Fruit fly (Drosophila melanogaster) whole organism, wandering third instar larva: ENCODE results near the gene CG1532.

ENCODE experiments used
- Abd-B ChIP-seq: fragments of >200 bp; optimal IDR thresholded peaks from 2 replicates; lab custom pipeline; 2017; ENCODE audit warnings: missing biosample characterization, missing genetic modification characterization
- CG32264 ChIP-seq: fragments of 200-800 bp; sonication (Bioruptor generic); optimal IDR thresholded peaks from 2 replicates; lab custom pipeline; 2016; ENCODE audit warnings: missing biosample characterization, missing genetic modification characterization
- CG9705 ChIP-seq: fragments of 200-800 bp; sonication (Bioruptor generic); optimal IDR thresholded peaks from 2 replicates; lab custom pipeline; 2018; ENCODE audit warnings: missing biosample characterization, mild to moderate bottlenecking, missing genetic modification characterization
- CrebA ChIP-seq: fragments of 200-800 bp; sonication (Bioruptor generic); optimal IDR thresholded peaks from 2 replicates; lab custom pipeline; 2016; ENCODE audit warnings: missing biosample characterization, mild to moderate bottlenecking, missing genetic modification characterization, borderline replicate concordance
- Dfd ChIP-seq: fragments of >200 bp; optimal IDR thresholded peaks from 2 replicates; lab custom pipeline; 2017; ENCODE audit warnings: missing biosample characterization, missing genetic modification characterization
- Dif ChIP-seq: fragments of 200-275, 200-300 bp; sonication (Bioruptor generic); optimal IDR thresholded peaks from 2 replicates; lab custom pipeline; 2018; ENCODE audit warnings: missing biosample characterization, missing genetic modification characterization; ENCODE audit not compliant: partially characterized antibody
- GATAd ChIP-seq: sonication (Bioruptor generic); optimal IDR thresholded peaks from 2 replicates; lab custom pipeline; 2016; ENCODE audit warnings: missing biosample characterization, missing genetic modification characterization
- HLH106 ChIP-seq: fragments of 200-800 bp; optimal IDR thresholded peaks from 3 replicates; lab custom pipeline; 2019; ENCODE audit warnings: missing biosample characterization, mild to moderate bottlenecking, missing genetic modification characterization, moderate library complexity
- Hnf4 ChIP-seq: fragments of 200-800 bp; sonication (Bioruptor generic); optimal IDR thresholded peaks from 2 replicates; lab custom pipeline; 2016; ENCODE audit warnings: missing biosample characterization, mild to moderate bottlenecking, missing genetic modification characterization
- Hr78 ChIP-seq: fragments of >200 bp; optimal IDR thresholded peaks from 2 replicates; lab custom pipeline; 2017; ENCODE audit warnings: missing biosample characterization, missing genetic modification characterization
- Hr83 ChIP-seq: fragments of 200-300 bp; sonication (Bioruptor generic); optimal IDR thresholded peaks from 2 replicates; lab custom pipeline; 2016; ENCODE audit warnings: missing biosample characterization, mild to moderate bottlenecking, missing genetic modification characterization, moderate library complexity; ENCODE audit not compliant: poor library complexity, severe bottlenecking
- Jra ChIP-seq: sonication (Bioruptor generic); optimal IDR thresholded peaks from 2 replicates; lab custom pipeline; 2016; ENCODE audit warnings: missing biosample characterization, missing genetic modification characterization
- Mio ChIP-seq: sonication (Bioruptor generic); optimal IDR thresholded peaks from 2 replicates; lab custom pipeline; 2016; ENCODE audit warnings: missing biosample characterization, missing genetic modification characterization
- Myc ChIP-seq: fragments of >200 bp; optimal IDR thresholded peaks from 2 replicates; lab custom pipeline; 2017
- N ChIP-seq: fragments of >200 bp; optimal IDR thresholded peaks from 2 replicates; lab custom pipeline; 2018; ENCODE audit warnings: missing biosample characterization, missing external identifiers, missing genetic modification characterization
- OdsH ChIP-seq: fragments of 200-800 bp; sonication (Bioruptor generic); optimal IDR thresholded peaks from 2 replicates; lab custom pipeline; 2016; ENCODE audit warnings: missing biosample characterization, mild to moderate bottlenecking, missing genetic modification characterization
- Rel ChIP-seq, 2 experiments: fragments of 200-800 bp; sonication (Bioruptor generic) in 1 of 2; optimal IDR thresholded peaks; 2 replicates in 1 of 2; 3 replicates in 1 of 2; lab custom pipeline; 2016 to 2019; ENCODE audit warnings: mild to moderate bottlenecking in 2 of 2, missing biosample characterization in 2 of 2, missing genetic modification characterization in 2 of 2, moderate library complexity in 1 of 2
- Sp1 ChIP-seq: fragments of 200-800 bp; sonication (Bioruptor generic); optimal IDR thresholded peaks from 3 replicates; lab custom pipeline; 2019; ENCODE audit warnings: missing biosample characterization, mild to moderate bottlenecking, missing genetic modification characterization, moderate library complexity
- Vsx2 ChIP-seq: fragments of 200-300, 225-300 bp; sonication (Bioruptor generic); optimal IDR thresholded peaks from 2 replicates; lab custom pipeline; 2018; ENCODE audit warnings: missing biosample characterization, missing genetic modification characterization; ENCODE audit not compliant: partially characterized antibody
- br ChIP-seq: fragments of 200-800 bp; sonication (Bioruptor generic); optimal IDR thresholded peaks from 2 replicates; lab custom pipeline; 2016; ENCODE audit warnings: missing biosample characterization, missing genetic modification characterization
- brk ChIP-seq: fragments of 200-800 bp; sonication (Bioruptor generic); optimal IDR thresholded peaks from 2 replicates; lab custom pipeline; 2016; ENCODE audit warnings: missing biosample characterization, mild to moderate bottlenecking, missing genetic modification characterization
- dl ChIP-seq, 2 experiments: fragments of 175-275, 200-275 bp in 1 of 2; fragments of 200-275 bp in 1 of 2; sonication (Bioruptor generic); optimal IDR thresholded peaks; lab custom pipeline; 2018; ENCODE audit warnings: mild to moderate bottlenecking in 2 of 2, missing biosample characterization in 2 of 2, missing genetic modification characterization in 2 of 2, moderate library complexity in 2 of 2; ENCODE audit not compliant: partially characterized antibody in 2 of 2, insufficient read depth in 1 of 2
- dmrt93B ChIP-seq: fragments of 200-800 bp; sonication (Bioruptor generic); optimal IDR thresholded peaks from 2 replicates; lab custom pipeline; 2018; ENCODE audit warnings: missing biosample characterization, mild to moderate bottlenecking, missing genetic modification characterization
- dsf ChIP-seq: sonication (Bioruptor generic); optimal IDR thresholded peaks from 2 replicates; lab custom pipeline; 2016; ENCODE audit warnings: missing biosample characterization, missing genetic modification characterization, borderline replicate concordance
- ey ChIP-seq: fragments of 200-800 bp; sonication (Bioruptor generic); optimal IDR thresholded peaks from 2 replicates; lab custom pipeline; 2016; ENCODE audit warnings: missing biosample characterization, missing genetic modification characterization
- foxo ChIP-seq, 2 experiments: fragments of 200-800 bp; sonication (Bioruptor generic); optimal IDR thresholded peaks; 2 replicates in 1 of 2; 3 replicates in 1 of 2; lab custom pipeline; 2016 to 2017; ENCODE audit warnings: missing biosample characterization in 2 of 2, missing genetic modification characterization in 2 of 2
- fru ChIP-seq: fragments of 200-800 bp; sonication (Bioruptor generic); optimal IDR thresholded peaks from 3 replicates; lab custom pipeline; 2016; ENCODE audit warnings: missing biosample characterization, mild to moderate bottlenecking, missing genetic modification characterization
- h ChIP-seq: fragments of 200-800 bp; sonication (Bioruptor generic); optimal IDR thresholded peaks from 3 replicates; lab custom pipeline; 2016; ENCODE audit warnings: missing biosample characterization, mild to moderate bottlenecking, missing genetic modification characterization
- jim ChIP-seq: fragments of 175-275, 200-325 bp; sonication (Bioruptor generic); optimal IDR thresholded peaks from 2 replicates; lab custom pipeline; 2016; ENCODE audit warnings: missing biosample characterization, mild to moderate bottlenecking, missing genetic modification characterization
- lola ChIP-seq: fragments of >200 bp; optimal IDR thresholded peaks from 2 replicates; lab custom pipeline; 2017; ENCODE audit warnings: missing biosample characterization, missing genetic modification characterization
- pan ChIP-seq: fragments of >200 bp; optimal IDR thresholded peaks from 2 replicates; lab custom pipeline; 2017
- psq ChIP-seq: fragments of 200-800 bp; sonication (Bioruptor generic); optimal IDR thresholded peaks from 3 replicates; lab custom pipeline; 2017; ENCODE audit warnings: missing biosample characterization, mild to moderate bottlenecking, missing genetic modification characterization, moderate library complexity
- rgr ChIP-seq: fragments of 200-800 bp; sonication (Bioruptor generic); optimal IDR thresholded peaks from 3 replicates; lab custom pipeline; 2016; ENCODE audit warnings: missing biosample characterization, mild to moderate bottlenecking, missing genetic modification characterization
- sage ChIP-seq: fragments of 200-800 bp; sonication (Bioruptor generic); optimal IDR thresholded peaks from 2 replicates; lab custom pipeline; 2016; ENCODE audit warnings: missing biosample characterization, mild to moderate bottlenecking, missing genetic modification characterization
- sv ChIP-seq: fragments of 200-800 bp; sonication (Bioruptor generic); optimal IDR thresholded peaks from 3 replicates; lab custom pipeline; 2016; ENCODE audit warnings: missing biosample characterization, missing genetic modification characterization
- tai ChIP-seq: sonication (Bioruptor generic); optimal IDR thresholded peaks from 2 replicates; lab custom pipeline; 2016; ENCODE audit warnings: missing biosample characterization, missing genetic modification characterization
- usp ChIP-seq: fragments of >200 bp; optimal IDR thresholded peaks from 2 replicates; lab custom pipeline; 2017; ENCODE audit warnings: missing biosample characterization, missing genetic modification characterization
- woc ChIP-seq: sonication (Bioruptor generic); optimal IDR thresholded peaks from 2 replicates; lab custom pipeline; 2016; ENCODE audit warnings: missing biosample characterization, mild to moderate bottlenecking, missing genetic modification characterization

CG1532 gene

dm6 chrX:21044278-21044830 lies 16.2 kb upstream of the CG1532 start:
- no peak for TF ChIP-seq Dfd (GFP tag; lab: Kevin White, UChicago)
- TF ChIP-seq CrebA (GFP tag; lab: Kevin White, UChicago): no peak
- peak; percentile 18 for TF ChIP-seq br (GFP tag; lab: Kevin White, UChicago)
- peak; percentile 17 for TF ChIP-seq woc
- TF ChIP-seq psq: peak; percentile 12
- TF ChIP-seq fru: peak; percentile 29
- TF ChIP-seq h: peak; percentile 62
- peak; percentile 6 for TF ChIP-seq sage (GFP tag; lab: Kevin White, UChicago)
- TF ChIP-seq ey (GFP tag; lab: Kevin White, UChicago): peak; percentile 22
- peak; percentile 26 for TF ChIP-seq OdsH (GFP tag; lab: Kevin White, UChicago)
- no peak for TF ChIP-seq N (GFP tag; lab: Kevin White, UChicago)
- TF ChIP-seq Dif: no peak
- peak; percentile 20 for TF ChIP-seq rgr (GFP tag; lab: Kevin White, UChicago)
- TF ChIP-seq HLH106 (tag; lab: Kevin White, UChicago): peak; percentile 30

- TF ChIP-seq Hr78 (GFP tag; lab: Kevin White, UChicago) (no peak), usp (no peak), Dif (no peak), tai (GFP tag; lab: Kevin White, UChicago) (no peak), OdsH (GFP tag; lab: Kevin White, UChicago) (peak; percentile 78), dmrt93B (GFP tag; lab: Kevin White, UChicago) (peak; percentile 72), HLH106 (tag; lab: Kevin White, UChicago) (peak; percentile 92), GATAd (GFP tag; lab: Kevin White, UChicago) (no peak), jim (GFP tag; lab: Kevin White, UChicago) (no peak), Vsx2 (no peak), Sp1 (GFP tag; lab: Kevin White, UChicago) (peak; percentile 86), sv (GFP tag; lab: Kevin White, UChicago) (peak; percentile 52), CrebA (GFP tag; lab: Kevin White, UChicago) (no peak), Rel (GFP tag; optimal IDR thresholded peaks at IDR 0.05; lab: Kevin White, UChicago) (no peak), Rel (tag; optimal IDR thresholded peaks at IDR 0.05; lab: Kevin White, UChicago) (peak; percentile 76), foxo (GFP tag; optimal IDR thresholded peaks at IDR 0.05; lab: Kevin White, UChicago) (peak in 1 of 2 experiments; percentile 81), N (GFP tag; lab: Kevin White, UChicago) (no peak), rgr (GFP tag; lab: Kevin White, UChicago) (peak; percentile 84), br (GFP tag; lab: Kevin White, UChicago) (peak; percentile 50), Hnf4 (GFP tag; lab: Kevin White, UChicago) (peak; percentile 69), dsf (GFP tag; lab: Kevin White, UChicago) (no peak), h (peak; percentile 82), Abd-B (no peak), Hr83 (GFP tag; lab: Kevin White, UChicago) (no peak), psq (peak; percentile 75), brk (peak; percentile 71), Myc (lab: Kevin White, UChicago) (no peak), Mio (GFP tag; lab: Kevin White, UChicago) (no peak), fru (peak; percentile 72), dl (GFP tag; optimal IDR thresholded peaks at IDR 0.05; lab: Kevin White, UChicago; ENCODE audit: insufficient read depth in 1 of 2, partially characterized antibody in 2 of 2) (no peak), lola (GFP tag; lab: Kevin White, UChicago) (no peak), Dfd (GFP tag; lab: Kevin White, UChicago) (no peak), woc (peak; percentile 57), ey (GFP tag; lab: Kevin White, UChicago) (peak; percentile 40), sage (GFP tag; lab: Kevin White, UChicago) (peak; percentile 57), Jra (GFP tag; lab: Kevin White, UChicago) (no peak), CG32264 (GFP tag; lab: Kevin White, UChicago) (no peak), CG9705 (GFP tag; lab: Kevin White, UChicago) (peak; percentile 79), pan (lab: Kevin White, UChicago) (no peak)
Observed at dm6 chrX:21042638-21043513, 14.7 kb upstream of the CG1532 start.
